Worm (Caenorhabditis elegans): Measurements from ENCODE around the gene Y37D8A.25.

Y37D8A.25 gene

ce11 chrIII:12833079-12833478 is 13.0 kb upstream of the Y37D8A.25 start:
- TF ChIP-seq nhr-28 (tag; optimal IDR thresholded peaks at IDR 0.05) (peak; percentile 62), dmd-9 (GFP tag; IDR thresholded peaks at IDR 0.05) (no peak), hlh-11 (tag; optimal IDR thresholded peaks at IDR 0.05) (peak; percentile 53), daf-19 (GFP tag; conservative IDR thresholded peaks at IDR 0.05) (no peak), dmd-6 (GFP tag; IDR thresholded peaks at IDR 0.05) (peak; percentile 83), dve-1 (tag; optimal IDR thresholded peaks at IDR 0.05; ENCODE audit: insufficient read depth) (peak; percentile 66), gei-8 (GFP tag; optimal IDR thresholded peaks at IDR 0.05) (no peak), ZK337.2 (GFP tag; IDR thresholded peaks at IDR 0.05) (no peak), mes-2 (tag; optimal IDR thresholded peaks at IDR 0.05; ENCODE audit: poor library complexity, severe bottlenecking) (peak; percentile 5), nhr-42 (GFP tag; IDR thresholded peaks at IDR 0.05) (0 out of 2 replicates have a peak, but pooled peaks have one; percentile 17), lsy-2 (tag; optimal IDR thresholded peaks at IDR 0.05) (no peak), saeg-2 (GFP tag; IDR thresholded peaks at IDR 0.05) (no peak), hlh-30 (tag; optimal IDR thresholded peaks at IDR 0.05; ENCODE audit: insufficient read depth) (peak; percentile 7)

ce11 chrIII:12831696-12832095 is 11.6 kb upstream of the Y37D8A.25 start:
- TF ChIP-seq dmd-6 (GFP tag; IDR thresholded peaks at IDR 0.05), result peak; percentile 38; the same call in 1 of the 2 replicates
- peak; percentile 80 for TF ChIP-seq nhr-28 (tag; optimal IDR thresholded peaks at IDR 0.05)
- peak; percentile 23 for TF ChIP-seq dve-1 (tag; optimal IDR thresholded peaks at IDR 0.05; ENCODE audit: insufficient read depth)
- no peak for TF ChIP-seq nhr-11 (tag; optimal IDR thresholded peaks at IDR 0.05)
- TF ChIP-seq pqm-1 (tag; optimal IDR thresholded peaks at IDR 0.05), result peak; percentile 1

ce11 chrIII:12829068-12829467 is 9.0 kb upstream of the Y37D8A.25 start, which contains the start of gene Y37D8A.3:
Y37D8A.3 (plus strand) TSS chrIII:12829368.
- TF ChIP-seq ces-1 (GFP tag; optimal IDR thresholded peaks at IDR 0.05) (no peak), jun-1 (tag; optimal IDR thresholded peaks at IDR 0.05) (no peak), aha-1 (tag) (no peak), nhr-10 (tag; optimal IDR thresholded peaks at IDR 0.05) (no peak), spr-3 (GFP tag; optimal IDR thresholded peaks at IDR 0.05) (no peak), ceh-62 (tag; optimal IDR thresholded peaks at IDR 0.05) (no peak), daf-8 (GFP tag; IDR thresholded peaks at IDR 0.05) (no peak), zfp-2 (tag; optimal IDR thresholded peaks at IDR 0.05) (no peak), mxl-2 (GFP tag; conservative IDR thresholded peaks at IDR 0.05) (no peak), arid-1 (GFP tag; conservative IDR thresholded peaks at IDR 0.05) (no peak), ctbp-1 (GFP tag; IDR thresholded peaks at IDR 0.05) (no peak), F26F4.8 (GFP tag; conservative IDR thresholded peaks at IDR 0.05) (no peak), lin-13 (GFP tag; optimal IDR thresholded peaks at IDR 0.05) (no peak), sdz-12 (GFP tag; optimal IDR thresholded peaks at IDR 0.05) (no peak)

ce11 chrIII:12822608-12823261 is 2.7 kb upstream of the Y37D8A.25 start:
- TF ChIP-seq set-16 (GFP tag; IDR thresholded peaks at IDR 0.05) (no peak), dmd-8 (GFP tag; IDR thresholded peaks at IDR 0.05) (peak; percentile 63; the same call in 1 of the 2 replicates)

ce11 chrIII:12821331-12821730 is 1.3 kb upstream of the Y37D8A.25 start:
- TF ChIP-seq R02D3.7 (tag; optimal IDR thresholded peaks at IDR 0.05) (peak; percentile 28), ceh-62 (tag; optimal IDR thresholded peaks at IDR 0.05) (no peak), egl-27 (tag; optimal IDR thresholded peaks at IDR 0.05) (no peak), mes-2 (tag; optimal IDR thresholded peaks at IDR 0.05; ENCODE audit: poor library complexity, severe bottlenecking) (no peak), nhr-237 (tag; optimal IDR thresholded peaks at IDR 0.05) (no peak), lin-15B (tag; optimal IDR thresholded peaks at IDR 0.05) (no peak), lsy-2 (tag; optimal IDR thresholded peaks at IDR 0.05) (peak in 1 of 2 experiments; percentile 29)
